Fruit fly (Drosophila melanogaster): ENCODE measurements around the gene Mct1.

- no peak for TF ChIP-seq CG15710 (tag; optimal IDR thresholded peaks at IDR 0.05)
- no peak for TF ChIP-seq CG32121 (GFP tag; IDR thresholded peaks at IDR 0.05)
- TF ChIP-seq CG34367 (tag; optimal IDR thresholded peaks at IDR 0.05) = no peak
- TF ChIP-seq gl (tag; optimal IDR thresholded peaks at IDR 0.05) = no peak
- TF ChIP-seq Pif1B (GFP tag; optimal IDR thresholded peaks at IDR 0.05) = no peak
- TF ChIP-seq fd96Ca (GFP tag; IDR thresholded peaks at IDR 0.05) = no peak
- no peak for TF ChIP-seq Pif1A (GFP tag; optimal IDR thresholded peaks at IDR 0.05)
- TF ChIP-seq CG8159 (tag; optimal IDR thresholded peaks at IDR 0.05) = no peak
- no peak for TF ChIP-seq CG13204 (GFP tag; optimal IDR thresholded peaks at IDR 0.05)
- TF ChIP-seq CG4496 (GFP tag; IDR thresholded peaks at IDR 0.05) = 0 out of 3 replicates have a peak, but pooled peaks have one; percentile 18
These were observed 16.6 kb upstream of the Mct1 start, which contains the start of gene ND-B14.5A for dm6 chrX:2172420-2172827.
